Fruit fly (Drosophila melanogaster) whole organism, prepupa: ENCODE measurements around the gene Bre1.

Source experiments
- CG1621 ChIP-seq: fragments of 200-800 bp; sonication (Bioruptor generic); optimal IDR thresholded peaks from 3 replicates; lab custom pipeline; 2018; ENCODE audit warnings: missing biosample characterization, mild to moderate bottlenecking, missing genetic modification characterization
- CG6163 ChIP-seq: fragments of 200-800 bp; sonication (Bioruptor generic); IDR thresholded peaks from 3 replicates; pipeline ENCODE4 v1.3.6; 2022; ENCODE audit warnings: missing biosample characterization, missing genetic modification characterization
- CG8632 ChIP-seq: fragments of 200-800 bp; sonication (Bioruptor generic); optimal IDR thresholded peaks from 3 replicates; lab custom pipeline; 2016; ENCODE audit warnings: missing biosample characterization, missing genetic modification characterization
- achi ChIP-seq: fragments of 200-800 bp; sonication (Bioruptor generic); optimal IDR thresholded peaks from 3 replicates; lab custom pipeline; 2016; ENCODE audit warnings: missing biosample characterization, missing genetic modification characterization
- cyc ChIP-seq: fragments of 200-800 bp; sonication (Bioruptor generic); optimal IDR thresholded peaks from 3 replicates; lab custom pipeline; 2016; ENCODE audit warnings: missing biosample characterization, missing genetic modification characterization
- eg ChIP-seq: fragments of 200-800 bp; sonication (Bioruptor generic); IDR thresholded peaks from 3 replicates; pipeline ENCODE4 v1.3.6; 2022; ENCODE audit warnings: missing biosample characterization, missing genetic modification characterization
- salr ChIP-seq, 2 experiments: fragments of 200-800 bp; sonication (Bioruptor generic); optimal IDR thresholded peaks; 3 replicates each; lab custom pipeline; 2016 to 2018; ENCODE audit warnings: missing biosample characterization in 2 of 2, missing genetic modification characterization in 2 of 2, mild to moderate bottlenecking in 1 of 2

DNA sequence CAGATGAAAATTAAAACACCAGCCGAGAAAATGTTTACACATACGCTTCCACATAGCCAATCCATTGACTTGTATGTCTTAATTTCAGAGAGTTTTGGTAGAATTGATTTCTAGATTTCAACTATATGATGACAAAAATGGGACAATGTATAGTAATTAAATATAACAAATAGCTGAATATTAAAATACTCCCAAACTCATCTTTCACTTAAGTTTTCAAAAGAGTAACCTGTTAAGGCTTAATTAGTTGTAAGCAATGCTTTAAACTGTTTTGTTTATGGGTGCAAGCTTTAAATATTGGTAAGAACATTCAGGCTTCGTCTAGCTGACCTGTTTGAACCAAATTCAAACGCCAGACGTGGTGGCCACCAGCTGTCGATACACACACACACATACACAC lies 34.7 kb upstream of the Bre1 start:
- no peak for TF ChIP-seq eg (GFP tag; lab: Robert Waterston, UW)
- no peak for TF ChIP-seq CG8632 (GFP tag; lab: Kevin White, UChicago)
- no peak for TF ChIP-seq CG6163
- TF ChIP-seq achi (GFP tag; lab: Kevin White, UChicago), result no peak
- no peak for TF ChIP-seq CG1621 (tag; lab: Kevin White, UChicago)
- TF ChIP-seq salr (GFP tag; optimal IDR thresholded peaks at IDR 0.05; lab: Kevin White, UChicago), result no peak
- TF ChIP-seq cyc, result no peak
